Fruit fly (Drosophila melanogaster) whole organism, adult: ENCODE data around the gene Bap111.

ENCODE experiments used
- Clk ChIP-seq: fragments of 200-800 bp; sonication (Bioruptor generic); optimal IDR thresholded peaks from 2 replicates; lab custom pipeline; 2017; ENCODE audit warnings: missing biosample characterization, missing genetic modification characterization
- Hr96 ChIP-seq: fragments of 200-800 bp; sonication (Bioruptor generic); optimal IDR thresholded peaks from 2 replicates; lab custom pipeline; 2016; ENCODE audit warnings: missing biosample characterization, missing genetic modification characterization
- bab1 ChIP-seq: fragments of 200-800 bp; sonication (Bioruptor generic); optimal IDR thresholded peaks from 3 replicates; lab custom pipeline; 2019; ENCODE audit warnings: missing biosample characterization, mild to moderate bottlenecking, missing genetic modification characterization, moderate library complexity
- ovo ChIP-seq: fragments of 200-800 bp; sonication (Bioruptor generic); optimal IDR thresholded peaks from 2 replicates; lab custom pipeline; 2016; ENCODE audit warnings: missing biosample characterization, missing genetic modification characterization

dm6 chrX:9195311-9195710 lies 46.2 kb downstream of the Bap111 start:
- TF ChIP-seq bab1, result no peak
- no peak for TF ChIP-seq Hr96 (GFP tag; lab: Kevin White, UChicago)
- no peak for TF ChIP-seq Clk (GFP tag; lab: Kevin White, UChicago)
- no peak for TF ChIP-seq ovo (GFP tag; lab: Kevin White, UChicago)
